Worm (Caenorhabditis elegans): ENCODE data around the gene Y43F8B.2.

ce11 chrV:19524569-19524968 lies 8.3 kb downstream of the Y43F8B.2 start:
- TF ChIP-seq snpc-4 (tag; optimal IDR thresholded peaks at IDR 0.05), result no peak
- no peak for TF ChIP-seq nhr-12 (tag; optimal IDR thresholded peaks at IDR 0.05)
- no peak for TF ChIP-seq flh-1 (GFP tag; optimal IDR thresholded peaks at IDR 0.05)
- no peak for TF ChIP-seq pha-4 (tag; optimal IDR thresholded peaks at IDR 0.05)

Measured in whole organism, mixed stage, embryonic.